Worm (Caenorhabditis elegans): ENCODE data around the gene B0035.13.
A peak's percentile ranks its signal among the peaks of the same experiment; 100 is the strongest.

The B0035.13 gene

DNA sequence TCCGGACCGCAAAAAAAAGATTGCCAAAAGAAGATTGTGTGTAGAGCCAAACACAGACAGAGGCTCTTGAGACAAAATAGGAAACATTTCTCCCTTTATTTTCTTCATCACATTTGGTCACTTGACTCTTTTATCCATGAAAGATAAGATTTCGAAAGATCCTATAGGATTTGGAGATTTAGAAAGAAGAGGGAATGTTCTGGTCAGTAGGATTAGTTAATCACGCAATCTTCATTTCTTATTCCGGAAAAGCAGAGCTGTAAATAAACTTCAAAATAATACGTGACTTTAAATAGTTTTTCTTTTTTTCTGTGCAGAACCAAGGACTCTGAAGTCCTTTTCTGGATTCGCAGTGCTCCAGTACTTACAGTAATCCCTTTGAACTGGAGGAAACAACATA lies 40.8 kb upstream of the B0035.13 start:
- TF ChIP-seq B0310.2 (tag; optimal IDR thresholded peaks at IDR 0.05) (no peak), ets-7 (tag; optimal IDR thresholded peaks at IDR 0.05) (no peak), tbx-11 (GFP tag; IDR thresholded peaks at IDR 0.05) (no peak), scrt-1 (GFP tag; IDR thresholded peaks at IDR 0.05) (no peak), ceh-13 (GFP tag; optimal IDR thresholded peaks at IDR 0.05) (no peak), flt-1 (GFP tag; IDR thresholded peaks at IDR 0.05) (no peak), tra-4 (tag; optimal IDR thresholded peaks at IDR 0.05) (no peak), hmbx-1 (tag; optimal IDR thresholded peaks at IDR 0.05) (no peak), hnd-1 (tag; optimal IDR thresholded peaks at IDR 0.05) (no peak), ama-1 (optimal IDR thresholded peaks at IDR 0.05) (no peak), F13C5.2 (tag; optimal IDR thresholded peaks at IDR 0.05) (no peak), ceh-36 (tag; optimal IDR thresholded peaks at IDR 0.05) (no peak), aly-1 (tag; optimal IDR thresholded peaks at IDR 0.05) (no peak), pes-1 (GFP tag; IDR thresholded peaks at IDR 0.05) (no peak), sea-1 (GFP tag; conservative IDR thresholded peaks at IDR 0.05) (no peak)

ce11 chrIV:11344288-11344687 lies 37.8 kb upstream of the B0035.13 start:
- TF ChIP-seq tbx-11 (GFP tag; IDR thresholded peaks at IDR 0.05) (no peak), hmg-4 (GFP tag; optimal IDR thresholded peaks at IDR 0.05) (no peak)

DNA sequence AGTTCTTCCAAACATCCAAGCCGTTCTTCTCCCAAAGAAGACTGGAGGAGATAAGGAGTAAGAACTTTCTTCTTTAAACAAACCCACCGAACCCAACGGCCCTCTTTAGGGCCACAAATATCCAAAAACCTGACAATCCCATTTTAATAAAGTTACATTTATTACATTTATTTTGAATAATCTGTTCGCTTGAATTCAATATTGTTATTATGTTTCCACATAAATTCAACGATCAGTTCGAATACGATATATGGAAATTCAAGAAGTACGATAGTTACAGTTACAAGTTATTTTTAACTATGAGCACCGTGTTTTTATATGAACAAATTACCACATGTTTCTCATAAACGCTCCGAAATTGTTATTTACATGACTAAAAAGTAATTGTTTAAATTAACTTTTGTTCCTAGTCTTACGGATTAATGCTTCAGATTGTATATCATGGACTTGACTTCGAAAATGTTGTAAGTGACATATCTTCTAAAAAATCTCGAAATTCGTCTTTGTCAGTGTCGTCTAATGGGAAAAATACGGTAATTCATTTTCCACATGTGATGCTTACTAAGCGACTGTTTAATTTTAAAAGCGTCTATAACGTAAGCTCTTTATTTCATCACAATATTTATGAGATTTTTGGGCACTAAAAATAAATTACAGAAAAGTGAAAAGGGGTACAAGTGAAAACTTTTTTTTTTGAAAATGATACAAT lies 34.4 kb upstream of the B0035.13 start:
- TF ChIP-seq sea-1 (GFP tag; conservative IDR thresholded peaks at IDR 0.05) = 0 out of 2 replicates have a peak, but pooled peaks have one; percentile 18
- TF ChIP-seq ceh-13 (GFP tag; optimal IDR thresholded peaks at IDR 0.05) = no peak

DNA sequence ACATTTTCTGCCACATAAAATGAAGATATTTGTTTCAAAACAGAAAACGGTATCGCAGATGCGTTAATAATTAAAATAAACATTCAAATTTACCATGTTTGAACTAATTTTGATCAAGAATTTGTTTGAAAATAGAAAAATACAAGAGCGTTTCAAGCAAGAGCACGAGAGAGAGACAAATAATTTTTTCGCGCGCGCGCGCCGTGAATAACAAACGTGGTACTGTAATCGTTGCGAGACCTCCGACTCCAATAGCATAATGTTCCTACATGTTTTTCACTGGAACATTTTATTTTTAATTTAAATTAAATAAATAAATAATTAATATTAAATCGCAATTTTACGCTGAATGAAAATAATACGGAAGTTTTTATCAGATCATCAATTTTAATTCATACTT lies 30.5 kb upstream of the B0035.13 start, which contains the start of gene F54E12.2:
F54E12.2 (minus strand) TSS at position 164 of the 400 bp plus-strand sequence.
- TF ChIP-seq hmg-4 (GFP tag; optimal IDR thresholded peaks at IDR 0.05) (no peak), aly-1 (tag; optimal IDR thresholded peaks at IDR 0.05) (no peak), ceh-13 (GFP tag; optimal IDR thresholded peaks at IDR 0.05) (no peak), tbx-11 (GFP tag; IDR thresholded peaks at IDR 0.05) (no peak), flt-1 (GFP tag; IDR thresholded peaks at IDR 0.05) (no peak), sea-1 (GFP tag; conservative IDR thresholded peaks at IDR 0.05) (no peak)

DNA sequence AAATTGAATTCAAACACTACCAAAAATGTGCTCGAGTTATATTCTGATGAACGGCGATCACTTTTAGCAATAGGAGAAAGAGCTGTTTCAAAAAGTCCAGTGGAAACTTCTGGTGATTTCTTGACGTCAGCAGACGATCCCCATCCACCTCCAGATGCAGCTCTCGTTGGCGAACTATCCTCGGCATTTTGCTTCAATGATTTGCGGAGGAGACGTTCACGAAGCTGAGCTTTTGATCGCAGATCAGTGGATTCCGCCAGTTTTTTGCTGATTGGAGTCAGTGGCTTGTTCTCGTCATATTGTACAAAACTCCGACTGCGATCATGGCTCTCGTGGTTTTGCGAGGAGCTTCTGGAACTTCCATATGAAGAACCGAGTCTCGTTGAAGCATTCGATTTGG lies 29.7 kb upstream of the B0035.13 start:
- TF ChIP-seq flt-1 (GFP tag; IDR thresholded peaks at IDR 0.05) = no peak
- no peak for TF ChIP-seq ceh-36 (tag; optimal IDR thresholded peaks at IDR 0.05)
- TF ChIP-seq aly-1 (tag; optimal IDR thresholded peaks at IDR 0.05) = no peak
- TF ChIP-seq pes-1 (GFP tag; IDR thresholded peaks at IDR 0.05) = no peak
- TF ChIP-seq F13C5.2 (tag; optimal IDR thresholded peaks at IDR 0.05) = no peak
- TF ChIP-seq tbx-37 (GFP tag; conservative IDR thresholded peaks at IDR 0.05) = no peak
- no peak for TF ChIP-seq B0310.2 (tag; optimal IDR thresholded peaks at IDR 0.05)
- TF ChIP-seq tbx-11 (GFP tag; IDR thresholded peaks at IDR 0.05) = no peak
- TF ChIP-seq hmbx-1 (tag; optimal IDR thresholded peaks at IDR 0.05) = no peak
- no peak for TF ChIP-seq hmg-4 (GFP tag; optimal IDR thresholded peaks at IDR 0.05)

- TF ChIP-seq aly-1 (tag; optimal IDR thresholded peaks at IDR 0.05) (no peak), B0310.2 (tag; optimal IDR thresholded peaks at IDR 0.05) (no peak), hmbx-1 (tag; optimal IDR thresholded peaks at IDR 0.05) (no peak), hnd-1 (tag; optimal IDR thresholded peaks at IDR 0.05) (no peak), pes-1 (GFP tag; IDR thresholded peaks at IDR 0.05) (no peak), ets-7 (tag; optimal IDR thresholded peaks at IDR 0.05) (no peak), tra-4 (tag; optimal IDR thresholded peaks at IDR 0.05) (no peak), flt-1 (GFP tag; IDR thresholded peaks at IDR 0.05) (no peak), F13C5.2 (tag; optimal IDR thresholded peaks at IDR 0.05) (no peak), hmg-4 (GFP tag; optimal IDR thresholded peaks at IDR 0.05) (no peak), scrt-1 (GFP tag; IDR thresholded peaks at IDR 0.05) (no peak), ceh-13 (GFP tag; optimal IDR thresholded peaks at IDR 0.05) (no peak), ama-1 (optimal IDR thresholded peaks at IDR 0.05) (no peak), ceh-36 (tag; optimal IDR thresholded peaks at IDR 0.05) (no peak), sea-1 (GFP tag; conservative IDR thresholded peaks at IDR 0.05) (no peak), tbx-11 (GFP tag; IDR thresholded peaks at IDR 0.05) (no peak), tbx-37 (GFP tag; conservative IDR thresholded peaks at IDR 0.05) (no peak)
These were observed 26.2 kb upstream of the B0035.13 start, which contains the start of gene sart-3 for ce11 chrIV:11332751-11333150. sart-3 (minus strand) TSS chrIV:11332969.

- TF ChIP-seq ets-7 (tag; optimal IDR thresholded peaks at IDR 0.05) = no peak
- no peak for TF ChIP-seq tbx-37 (GFP tag; conservative IDR thresholded peaks at IDR 0.05)
- no peak for TF ChIP-seq aly-1 (tag; optimal IDR thresholded peaks at IDR 0.05)
- TF ChIP-seq B0310.2 (tag; optimal IDR thresholded peaks at IDR 0.05) = no peak
- TF ChIP-seq ceh-13 (GFP tag; optimal IDR thresholded peaks at IDR 0.05) = no peak
These were observed 22.7 kb upstream of the B0035.13 start, which contains the start of gene leo-1 for ce11 chrIV:11329269-11329668. leo-1 (minus strand) TSS chrIV:11329369.

DNA sequence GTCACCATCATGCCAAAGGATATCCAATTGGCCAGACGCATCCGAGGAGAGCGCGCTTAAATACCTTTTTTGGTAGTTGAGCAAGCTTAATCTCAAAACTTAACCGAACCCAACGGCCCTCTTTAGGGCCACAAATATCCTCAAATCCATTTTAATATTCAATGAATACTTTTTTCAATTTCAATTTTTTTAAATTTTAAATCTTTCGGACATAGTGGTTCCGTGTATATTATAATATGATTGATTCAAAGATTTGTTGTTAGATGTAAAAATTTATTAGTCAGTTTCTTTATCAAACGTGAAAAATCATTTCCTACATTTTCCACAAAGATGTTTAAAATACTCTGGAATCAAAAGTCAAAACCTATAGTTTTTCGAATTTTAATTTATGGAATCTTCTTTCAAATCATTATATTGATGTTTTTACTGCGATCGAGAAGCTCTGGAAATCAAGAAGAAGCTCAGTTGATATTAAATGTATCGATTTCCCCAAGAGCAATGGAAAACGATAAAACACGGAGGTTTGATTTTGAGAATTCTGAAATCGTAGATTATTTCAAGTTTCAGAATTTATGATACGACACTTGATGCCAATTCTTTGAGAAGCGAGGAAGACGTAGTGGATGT lies 20.5 kb upstream of the B0035.13 start, which contains the start of gene B0035.21:
B0035.21 (plus strand) TSS at position 322 of the 627 bp plus-strand sequence.
- TF ChIP-seq ceh-13 (GFP tag; optimal IDR thresholded peaks at IDR 0.05) (no peak), sea-1 (GFP tag; conservative IDR thresholded peaks at IDR 0.05) (no peak), pes-1 (GFP tag; IDR thresholded peaks at IDR 0.05) (no peak), hnd-1 (tag; optimal IDR thresholded peaks at IDR 0.05) (no peak), flt-1 (GFP tag; IDR thresholded peaks at IDR 0.05) (no peak), tra-4 (tag; optimal IDR thresholded peaks at IDR 0.05) (no peak), tbx-11 (GFP tag; IDR thresholded peaks at IDR 0.05) (no peak), ama-1 (optimal IDR thresholded peaks at IDR 0.05) (no peak), F13C5.2 (tag; optimal IDR thresholded peaks at IDR 0.05) (no peak), aly-1 (tag; optimal IDR thresholded peaks at IDR 0.05) (no peak), tbx-37 (GFP tag; conservative IDR thresholded peaks at IDR 0.05) (no peak), hmbx-1 (tag; optimal IDR thresholded peaks at IDR 0.05) (no peak)
